Fruit fly (Drosophila melanogaster) S2 (cell line): ENCODE results near the gene CG13022.

ENCODE experiments used
- CG8478 ChIP-seq: fragments of >200 bp; optimal IDR thresholded peaks from 2 replicates; lab custom pipeline; 2018
- CTCF ChIP-seq, 2 experiments: fragments of >200 bp; optimal IDR thresholded peaks; 2 replicates each; lab custom pipeline; 2018

CG13022 gene

dm6 chr3L:16938852-16939251 is at the start of gene CG13022:
Gene CG13022, minus strand, starts transcription at chr3L:16938952.
- TF ChIP-seq CTCF (optimal IDR thresholded peaks at IDR 0.05; lab: Kevin White, UChicago) (no peak), CG8478 (no peak)

DNA sequence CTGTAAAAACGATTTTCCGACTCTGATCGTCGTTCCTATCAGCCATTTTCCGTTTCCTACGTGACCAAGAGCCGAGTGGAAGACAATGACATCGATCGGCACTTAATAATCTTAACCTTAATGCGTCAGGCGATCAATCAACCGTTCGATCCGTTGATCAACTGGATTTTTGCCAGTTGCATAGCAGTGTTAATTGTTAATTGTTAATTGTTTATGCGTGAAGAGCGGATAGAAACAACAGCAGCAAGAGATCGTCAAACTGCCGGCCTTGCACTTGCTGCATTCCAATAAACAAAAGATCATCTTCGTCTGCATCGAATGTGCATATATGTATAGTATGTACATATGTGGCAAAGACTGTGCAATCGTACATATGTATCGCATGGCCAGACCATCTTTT is 49.8 kb upstream of the CG13022 start:
- no peak for TF ChIP-seq CTCF (optimal IDR thresholded peaks at IDR 0.05; lab: Kevin White, UChicago)
- TF ChIP-seq CG8478, result no peak

DNA sequence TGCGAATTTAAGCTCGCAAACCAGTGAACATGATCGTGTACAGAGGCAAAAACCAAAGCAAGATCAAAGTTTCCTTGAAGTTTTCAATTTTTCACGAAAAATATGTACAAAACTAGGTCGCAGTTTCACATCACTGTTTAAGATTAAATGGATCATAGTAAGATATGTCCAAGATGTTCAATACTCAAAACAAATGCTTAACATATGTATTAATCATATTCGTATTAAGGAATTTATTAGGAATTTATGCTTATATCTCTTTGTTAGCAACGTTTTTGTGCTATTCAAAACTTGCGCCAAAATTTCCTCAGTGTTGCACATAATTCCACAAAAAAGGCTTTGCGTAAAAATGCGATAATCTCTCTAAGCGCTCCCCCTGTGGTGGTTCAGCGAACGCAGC is 48.6 kb upstream of the CG13022 start:
- TF ChIP-seq CG8478 (no peak), CTCF (optimal IDR thresholded peaks at IDR 0.05; lab: Kevin White, UChicago) (no peak)

dm6 chr3L:16986062-16987013 is 47.6 kb upstream of the CG13022 start:
- TF ChIP-seq CG8478 (no peak), CTCF (optimal IDR thresholded peaks at IDR 0.05; lab: Kevin White, UChicago) (no peak)

DNA sequence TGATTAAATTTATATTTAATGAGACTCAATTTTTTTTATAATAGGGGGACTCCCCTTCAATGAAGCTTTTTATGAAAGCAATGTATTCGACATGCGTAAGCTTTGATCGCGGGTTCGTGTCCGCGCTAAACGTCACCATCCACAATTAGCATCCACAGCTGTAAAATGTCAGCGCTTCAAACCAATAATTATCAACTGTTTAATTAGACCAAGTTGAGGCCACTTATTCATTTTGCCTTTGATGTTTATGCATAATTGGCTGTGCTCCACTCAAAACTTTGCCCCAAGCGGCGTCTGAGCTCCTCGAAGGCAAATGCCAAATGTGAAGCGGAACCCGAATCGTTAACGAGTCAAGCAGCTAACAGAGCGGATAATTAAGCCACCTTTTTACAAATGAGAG is 46.8 kb upstream of the CG13022 start:
- TF ChIP-seq CG8478 (no peak), CTCF (optimal IDR thresholded peaks at IDR 0.05; lab: Kevin White, UChicago) (peak; percentile 19 to 23)

DNA sequence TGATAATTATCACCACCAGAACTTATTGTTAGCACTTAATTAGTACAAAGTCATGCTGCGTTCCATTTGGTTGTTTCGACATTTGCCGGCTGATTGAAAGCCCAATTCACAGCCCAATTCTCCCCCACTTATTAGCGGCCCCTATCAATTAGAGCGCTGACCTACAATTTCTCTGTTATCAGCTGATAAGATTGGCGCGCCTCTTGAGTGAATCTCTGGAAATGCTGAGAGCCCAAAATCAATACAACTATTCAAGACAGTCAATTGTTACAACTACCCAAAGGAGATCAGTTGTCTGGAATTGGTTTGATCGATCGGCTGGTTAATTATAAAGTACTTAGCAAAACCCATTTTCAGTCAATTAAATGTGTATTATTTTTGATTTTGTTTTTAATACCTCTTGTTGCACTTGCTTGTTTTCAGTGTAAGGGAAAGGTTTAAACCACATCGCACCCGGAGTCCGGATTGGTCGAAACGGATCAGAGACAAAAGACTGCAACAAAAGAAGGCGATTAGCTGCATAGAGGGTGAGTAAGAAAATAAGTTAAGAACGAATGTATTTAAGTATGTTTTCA is 46.1 kb upstream of the CG13022 start:
- TF ChIP-seq CG8478, result no peak
- no peak for TF ChIP-seq CTCF (optimal IDR thresholded peaks at IDR 0.05; lab: Kevin White, UChicago)

DNA sequence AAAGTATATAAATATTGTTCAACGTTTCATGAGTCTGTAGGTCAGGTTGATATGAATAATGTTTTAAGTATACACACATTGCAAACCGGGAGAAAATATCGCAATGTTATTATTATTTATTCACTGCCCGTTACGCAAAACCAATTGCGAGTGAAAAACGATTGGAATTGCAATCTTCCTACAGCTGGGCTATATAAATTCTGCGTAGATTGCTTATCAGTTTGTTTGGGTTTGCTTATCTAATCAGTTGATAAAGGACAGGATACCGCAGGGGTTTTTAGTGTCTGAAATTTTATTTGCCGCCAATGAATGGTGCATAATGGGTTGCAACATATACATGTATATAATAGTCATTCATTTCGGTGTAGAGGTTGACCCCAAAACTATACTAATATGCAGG is 45.3 kb upstream of the CG13022 start:
- TF ChIP-seq CG8478 (no peak), CTCF (optimal IDR thresholded peaks at IDR 0.05; lab: Kevin White, UChicago) (no peak)

DNA sequence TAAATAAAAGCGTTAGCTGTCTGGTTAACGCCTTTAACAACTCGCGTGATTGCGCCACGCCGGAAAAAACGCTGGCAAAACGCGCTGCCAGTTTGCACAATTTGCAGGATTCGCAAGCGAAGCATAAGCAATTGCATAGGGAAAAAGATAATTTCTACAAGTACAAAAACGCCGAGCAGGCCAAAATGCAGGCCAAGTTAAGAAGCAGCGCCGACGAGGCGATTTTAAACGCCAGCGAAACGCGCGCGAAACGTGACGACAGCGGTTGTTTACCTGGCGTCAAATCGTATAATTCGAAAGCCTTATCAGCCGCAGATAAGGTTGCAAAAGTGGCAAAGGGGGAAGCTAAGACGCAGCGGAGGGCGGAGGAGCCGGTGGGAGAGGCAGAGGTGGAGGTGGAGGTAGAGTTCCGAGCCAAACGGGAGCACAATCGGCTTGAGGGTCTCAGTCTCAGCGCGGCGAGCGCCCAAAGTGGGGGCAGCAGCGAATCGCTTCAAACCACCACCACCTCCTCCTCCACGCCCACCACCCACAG is 42.4 kb upstream of the CG13022 start:
- no peak for TF ChIP-seq CTCF (optimal IDR thresholded peaks at IDR 0.05; lab: Kevin White, UChicago)
- TF ChIP-seq CG8478, result no peak

dm6 chr3L:16978406-16978805 is 39.7 kb upstream of the CG13022 start:
- TF ChIP-seq CTCF (optimal IDR thresholded peaks at IDR 0.05; lab: Kevin White, UChicago), result no peak
- TF ChIP-seq CG8478, result no peak

DNA sequence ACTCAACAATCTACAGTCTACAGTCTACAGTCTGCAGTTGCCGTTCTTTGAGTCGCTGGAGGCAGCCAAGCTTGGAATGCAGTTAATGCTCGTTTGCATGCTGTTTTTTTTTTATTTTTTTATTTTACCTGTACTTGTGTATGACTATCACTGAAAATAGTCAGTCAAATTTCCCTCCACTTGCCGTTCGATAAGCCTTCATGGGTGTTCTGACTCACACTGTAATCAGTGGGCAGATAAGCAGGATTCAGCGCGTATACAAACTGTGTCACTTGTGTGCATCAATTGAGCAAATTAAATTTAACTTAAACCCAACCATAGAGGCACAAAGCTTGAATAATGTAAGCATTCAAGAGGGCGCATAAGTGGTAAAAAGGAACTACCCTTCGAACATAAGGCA is 38.6 kb upstream of the CG13022 start:
- TF ChIP-seq CTCF (optimal IDR thresholded peaks at IDR 0.05; lab: Kevin White, UChicago), result no peak
- TF ChIP-seq CG8478, result no peak

- TF ChIP-seq CG8478, result no peak
- no peak for TF ChIP-seq CTCF (optimal IDR thresholded peaks at IDR 0.05; lab: Kevin White, UChicago)
These were observed 37.1 kb upstream of the CG13022 start for dm6 chr3L:16975638-16976528.

DNA sequence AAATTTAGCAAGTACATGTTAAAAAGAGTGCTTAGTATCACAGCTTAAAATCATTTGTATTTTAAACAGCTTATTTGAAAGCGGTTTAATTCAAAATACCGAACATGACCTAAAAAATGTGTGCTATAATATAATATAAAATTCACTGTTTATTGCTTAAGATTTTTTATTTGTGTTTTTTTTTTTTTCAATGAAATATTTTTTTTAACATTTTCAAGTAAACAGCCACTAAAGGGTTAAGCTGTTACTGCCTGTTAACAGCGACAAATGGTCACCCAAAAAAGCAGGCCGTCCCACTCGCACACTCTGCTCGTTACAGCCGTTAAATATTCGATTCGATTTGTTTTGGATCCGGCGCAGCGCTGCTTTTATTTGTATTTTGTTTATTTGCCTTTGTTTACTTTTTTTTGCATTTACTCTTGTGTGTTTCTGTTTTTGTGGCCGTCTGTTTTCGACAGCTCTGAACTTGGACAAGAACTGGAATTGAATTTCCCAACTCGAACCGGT is 35.9 kb upstream of the CG13022 start:
- no peak for TF ChIP-seq CTCF (optimal IDR thresholded peaks at IDR 0.05; lab: Kevin White, UChicago)
- TF ChIP-seq CG8478, result no peak

DNA sequence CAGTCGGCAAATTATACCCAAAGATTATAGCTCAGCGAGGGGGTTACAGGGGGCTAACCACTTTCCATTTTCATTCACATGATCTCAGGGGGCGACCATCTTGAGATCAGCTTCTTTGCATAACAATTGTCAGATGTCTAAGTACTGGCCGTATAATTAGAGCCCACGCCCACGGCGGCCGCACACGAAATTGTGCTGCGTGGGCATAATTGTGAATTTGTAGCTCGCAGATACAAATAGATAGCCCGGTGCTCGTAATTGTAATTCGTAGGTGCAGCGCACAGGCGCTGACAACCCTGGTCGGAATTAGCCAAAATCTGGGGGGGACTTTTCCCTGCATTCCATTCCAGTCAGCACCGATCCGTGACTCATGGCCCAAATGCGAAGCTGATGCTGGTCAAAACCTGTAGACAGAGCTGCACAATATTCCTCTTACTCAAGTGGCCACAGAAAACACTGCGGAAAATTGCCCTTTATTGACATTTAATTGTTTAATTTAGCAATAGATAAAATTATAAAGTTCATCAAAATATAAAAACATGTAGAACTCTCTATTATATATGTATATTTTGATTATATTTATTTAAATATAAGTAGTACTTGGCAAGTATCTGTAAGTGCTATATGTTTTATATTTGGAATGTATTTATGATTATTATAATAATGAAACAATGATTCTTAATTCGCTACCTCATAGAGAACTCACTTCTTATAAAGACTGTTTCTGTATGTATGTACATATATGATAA is 33.0 kb upstream of the CG13022 start:
- TF ChIP-seq CG8478 (no peak), CTCF (optimal IDR thresholded peaks at IDR 0.05; lab: Kevin White, UChicago) (no peak)

DNA sequence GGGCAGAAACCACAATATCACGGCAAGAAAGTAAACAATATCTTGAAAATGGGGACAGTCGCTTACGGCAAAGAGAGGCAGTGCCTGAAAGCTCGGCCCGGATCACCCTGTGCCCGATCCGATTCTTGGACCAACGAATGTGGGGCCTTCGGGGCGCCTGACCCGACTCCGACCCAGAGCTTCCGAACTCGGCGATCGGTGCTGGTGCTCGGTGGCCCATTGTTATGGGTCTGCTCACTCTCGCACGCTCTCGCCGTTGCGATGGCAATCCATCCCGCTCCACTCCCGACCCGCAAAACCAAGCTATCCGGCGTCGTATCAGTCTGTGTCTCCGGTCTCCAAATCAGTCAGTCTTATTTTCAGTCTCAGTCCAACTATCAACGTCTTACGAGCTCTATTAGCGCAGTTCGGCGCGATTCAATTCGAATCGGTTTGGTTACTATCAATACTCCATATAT is 30.9 kb upstream of the CG13022 start, which contains the start of gene Exn:
Gene Exn (plus strand): TSS at position 362 of the 458 bp plus-strand sequence.
- TF ChIP-seq CG8478, result no peak
- TF ChIP-seq CTCF (optimal IDR thresholded peaks at IDR 0.05; lab: Kevin White, UChicago), result no peak
